Worm (Caenorhabditis elegans): ENCODE measurements around the gene vps-22.
"Not testable (repeated sequence)": the region's sequence is repeated elsewhere in the genome, so short reads cannot be mapped to it uniquely, and the experiment has no call there.

The vps-22 gene

ce11 chrIII:4922020-4922419 lies 40.3 kb downstream of the vps-22 start, which contains the start of gene mmab-1:
mmab-1 (minus strand) TSS chrIII:4922114.
- TF ChIP-seq unc-62 (GFP tag; optimal IDR thresholded peaks at IDR 0.05): not testable (repeated sequence)

- no peak for TF ChIP-seq unc-62 (GFP tag; optimal IDR thresholded peaks at IDR 0.05)
These were observed 42.1 kb downstream of the vps-22 start, which contains the start of gene ula-1 for ce11 chrIII:4920221-4920620. ula-1 (minus strand) TSS chrIII:4920321.

- TF ChIP-seq unc-62 (GFP tag; optimal IDR thresholded peaks at IDR 0.05): no peak
These were observed 43.4 kb downstream of the vps-22 start for ce11 chrIII:4918906-4919305.

- TF ChIP-seq unc-62 (GFP tag; optimal IDR thresholded peaks at IDR 0.05): no peak
These were observed 44.2 kb downstream of the vps-22 start, which contains the start of gene rpb-8 for ce11 chrIII:4917960-4918712. rpb-8 (minus strand) TSS chrIII:4918008.

ce11 chrIII:4917077-4917476 lies 45.2 kb downstream of the vps-22 start, which contains the start of gene rars-1:
rars-1 (minus strand) TSS chrIII:4917177.
- no peak for TF ChIP-seq unc-62 (GFP tag; optimal IDR thresholded peaks at IDR 0.05)

ce11 chrIII:4913736-4914135 lies 48.6 kb downstream of the vps-22 start:
- no peak for TF ChIP-seq unc-62 (GFP tag; optimal IDR thresholded peaks at IDR 0.05)

- TF ChIP-seq unc-62 (GFP tag; optimal IDR thresholded peaks at IDR 0.05): no peak
These were observed 50.0 kb downstream of the vps-22 start, which contains the start of the genes F26F4.9 and cee-1 for ce11 chrIII:4912317-4912716. F26F4.9 (minus strand) TSS chrIII:4912521. cee-1 (plus strand) TSS chrIII:4912699.

ce11 chrIII:4910956-4911355 lies 51.3 kb downstream of the vps-22 start, which contains the start of gene F26F4.2:
F26F4.2 (plus strand) TSS chrIII:4911256.
- no peak for TF ChIP-seq unc-62 (GFP tag; optimal IDR thresholded peaks at IDR 0.05)

All from whole organism, dauer.